Fruit fly (Drosophila melanogaster) whole organism, embryonic: Measurements from ENCODE around the gene rols.

Experiments used
- Ada2b ChIP-seq: fragments of 200-800 bp; sonication (Bioruptor generic); IDR thresholded peaks from 2 replicates; pipeline ENCODE4 v1.3.6; 2022; ENCODE audit warnings: missing biosample characterization, missing genetic modification characterization
- CG18619 ChIP-seq: fragments of 200-800 bp; sonication (Bioruptor generic); optimal IDR thresholded peaks from 3 replicates; lab custom pipeline; 2017; ENCODE audit warnings: missing biosample characterization, mild to moderate bottlenecking, missing genetic modification characterization
- CG6854 ChIP-seq: fragments of 200-800 bp; sonication (Bioruptor generic); optimal IDR thresholded peaks from 3 replicates; lab custom pipeline; 2017; ENCODE audit warnings: missing biosample characterization, mild to moderate bottlenecking, missing genetic modification characterization
- Poxn ChIP-seq: fragments of 200-800 bp; sonication (Bioruptor generic); IDR thresholded peaks from 2 replicates; pipeline ENCODE4 v1.3.6; 2022; ENCODE audit warnings: missing biosample characterization, missing genetic modification characterization
- chif ChIP-seq, 2 experiments: fragments of 200-800 bp; sonication (Bioruptor generic); optimal IDR thresholded peaks; 3 replicates each; lab custom pipeline; 2016; ENCODE audit warnings: missing biosample characterization in 2 of 2, missing genetic modification characterization in 2 of 2

DNA sequence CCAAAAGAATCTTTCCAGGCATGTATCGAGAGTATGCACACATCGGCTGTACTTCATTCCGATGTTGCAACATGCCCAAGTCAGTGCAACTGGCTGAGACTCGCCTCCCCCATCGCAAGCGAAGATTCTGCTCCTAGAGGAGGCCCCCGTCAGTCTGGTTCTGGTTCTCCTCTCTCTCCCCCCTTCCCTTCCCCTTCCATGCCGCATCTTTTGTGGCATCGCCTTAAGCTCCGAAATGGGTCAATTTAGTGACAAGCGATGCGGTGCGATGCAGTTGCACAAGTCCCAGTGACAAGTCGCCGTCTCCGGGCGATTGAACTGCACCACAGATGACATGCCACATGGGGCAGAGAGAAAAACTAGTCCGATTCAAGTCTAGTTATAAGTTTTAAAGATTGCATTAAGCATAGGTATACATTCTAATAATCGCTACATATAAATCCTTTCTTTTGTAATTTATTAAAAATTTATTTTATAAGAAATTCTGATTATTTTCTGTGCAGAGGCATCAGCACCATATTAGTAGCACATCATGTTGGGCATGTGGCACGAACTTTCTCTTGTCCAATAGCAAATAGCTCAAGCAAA is 44.5 kb upstream of the rols start:
- TF ChIP-seq CG18619 (GFP tag; lab: Kevin White, UChicago) (no peak), Ada2b (GFP tag; lab: Robert Waterston, UW) (no peak), CG6854 (GFP tag; lab: Kevin White, UChicago) (no peak), chif (GFP tag; optimal IDR thresholded peaks at IDR 0.05; lab: Kevin White, UChicago) (no peak), Poxn (no peak)
